Fruit fly (Drosophila melanogaster): Measurements from ENCODE around the gene Cpr65Aw.

dm6 chr3L:6103658-6104057 lies 38.6 kb downstream of the Cpr65Aw start:
- TF ChIP-seq Lpt (GFP tag; optimal IDR thresholded peaks at IDR 0.05) (no peak), Gug (GFP tag; IDR thresholded peaks at IDR 0.05) (no peak), topi (GFP tag; optimal IDR thresholded peaks at IDR 0.05) (no peak), CG1621 (tag; optimal IDR thresholded peaks at IDR 0.05) (no peak), esn (GFP tag; optimal IDR thresholded peaks at IDR 0.05) (no peak), CG3919 (GFP tag; optimal IDR thresholded peaks at IDR 0.05) (no peak), Hr39 (GFP tag; optimal IDR thresholded peaks at IDR 0.05) (no peak), vri (GFP tag; optimal IDR thresholded peaks at IDR 0.05) (no peak)
